Fruit fly (Drosophila melanogaster): Measurements from ENCODE around the gene S6k.

Gene S6k

dm6 chr3L:5751740-5752579 lies 58.8 kb downstream of the S6k start, which contains the start of gene DnaJ-1 (continued):
- TF ChIP-seq CG13296 (GFP tag; optimal IDR thresholded peaks at IDR 0.05) (peak; percentile 50), aop (GFP tag; IDR thresholded peaks at IDR 0.05) (no peak), dmrt99B (tag; optimal IDR thresholded peaks at IDR 0.05) (no peak), Fer1 (GFP tag; optimal IDR thresholded peaks at IDR 0.05) (peak; percentile 72), crc (GFP tag; optimal IDR thresholded peaks at IDR 0.05) (no peak), Dp (GFP tag; optimal IDR thresholded peaks at IDR 0.05) (peak; percentile 71), zen (tag; optimal IDR thresholded peaks at IDR 0.05) (peak; percentile 40), amos (GFP tag; IDR thresholded peaks at IDR 0.05; ENCODE audit: partially characterized antibody) (peak; percentile 98), Asciz (GFP tag; optimal IDR thresholded peaks at IDR 0.05) (no peak), CG1602 (GFP tag; optimal IDR thresholded peaks at IDR 0.05) (no peak), CrebB (tag; optimal IDR thresholded peaks at IDR 0.05) (peak; percentile 30), CG17359 (tag; optimal IDR thresholded peaks at IDR 0.05) (peak; percentile 30), ro (GFP tag; IDR thresholded peaks at IDR 0.05) (no peak), grn (GFP tag; optimal IDR thresholded peaks at IDR 0.05) (peak; percentile 68), Lpt (GFP tag; optimal IDR thresholded peaks at IDR 0.05) (no peak), esg (GFP tag; conservative IDR thresholded peaks at IDR 0.05) (no peak), CG12104 (GFP tag; optimal IDR thresholded peaks at IDR 0.05) (no peak), wek (GFP tag; optimal IDR thresholded peaks at IDR 0.05) (peak; percentile 38), CG33213 (GFP tag; optimal IDR thresholded peaks at IDR 0.05) (peak; percentile 60), bbx (GFP tag; IDR thresholded peaks at IDR 0.05; ENCODE audit: partially characterized antibody) (peak; percentile 96), cwo (GFP tag; optimal IDR thresholded peaks at IDR 0.05) (peak; percentile 19), chinmo (GFP tag; IDR thresholded peaks at IDR 0.05; ENCODE audit: partially characterized antibody) (peak; percentile 97), CG7928 (GFP tag; optimal IDR thresholded peaks at IDR 0.05) (no peak), grau (tag; optimal IDR thresholded peaks at IDR 0.05) (peak; percentile 15), B-H2 (GFP tag; optimal IDR thresholded peaks at IDR 0.05) (no peak), CG6765 (GFP tag; optimal IDR thresholded peaks at IDR 0.05) (no peak), CG14441 (GFP tag; IDR thresholded peaks at IDR 0.05) (no peak), tna (GFP tag; IDR thresholded peaks at IDR 0.05; ENCODE audit: partially characterized antibody) (peak; percentile 94), fd102C (GFP tag; optimal IDR thresholded peaks at IDR 0.05) (no peak), chif (GFP tag; optimal IDR thresholded peaks at IDR 0.05) (peak in 1 of 2 experiments; percentile 6), dm (GFP tag; optimal IDR thresholded peaks at IDR 0.05) (peak; percentile 45), Deaf1 (tag; optimal IDR thresholded peaks at IDR 0.05) (peak; percentile 90), ewg (GFP tag; optimal IDR thresholded peaks at IDR 0.05) (peak; percentile 43), vvl (GFP tag; IDR thresholded peaks at IDR 0.05) (peak; percentile 50), Hr78 (GFP tag; optimal IDR thresholded peaks at IDR 0.05) (no peak), pnt (GFP tag; optimal IDR thresholded peaks at IDR 0.05) (no peak), Ets97D (GFP tag; optimal IDR thresholded peaks at IDR 0.05) (peak; percentile 85), CG11695 (GFP tag; IDR thresholded peaks at IDR 0.05) (peak; percentile 7; the same call in 1 of the 3 replicates), CG11398 (GFP tag; optimal IDR thresholded peaks at IDR 0.05) (no peak), tup (GFP tag; optimal IDR thresholded peaks at IDR 0.05) (no peak), stwl (tag; optimal IDR thresholded peaks at IDR 0.05) (peak; percentile 67), Awh (GFP tag; IDR thresholded peaks at IDR 0.05) (no peak; the same call in 1 of the 2 replicates), Hsf (GFP tag; optimal IDR thresholded peaks at IDR 0.05) (peak; percentile 64), CG7372 (GFP tag; IDR thresholded peaks at IDR 0.05) (no peak), CG34224 (GFP tag; IDR thresholded peaks at IDR 0.05; ENCODE audit: partially characterized antibody) (peak; percentile 97), lab (GFP tag; optimal IDR thresholded peaks at IDR 0.05) (peak; percentile 50), CG9437 (GFP tag; optimal IDR thresholded peaks at IDR 0.05) (peak; percentile 30), CG2875 (GFP tag; optimal IDR thresholded peaks at IDR 0.05) (peak; percentile 9)

All from whole organism, embryonic.